Worm (Caenorhabditis elegans): Measurements from ENCODE around the gene srh-67.

srh-67 gene

DNA sequence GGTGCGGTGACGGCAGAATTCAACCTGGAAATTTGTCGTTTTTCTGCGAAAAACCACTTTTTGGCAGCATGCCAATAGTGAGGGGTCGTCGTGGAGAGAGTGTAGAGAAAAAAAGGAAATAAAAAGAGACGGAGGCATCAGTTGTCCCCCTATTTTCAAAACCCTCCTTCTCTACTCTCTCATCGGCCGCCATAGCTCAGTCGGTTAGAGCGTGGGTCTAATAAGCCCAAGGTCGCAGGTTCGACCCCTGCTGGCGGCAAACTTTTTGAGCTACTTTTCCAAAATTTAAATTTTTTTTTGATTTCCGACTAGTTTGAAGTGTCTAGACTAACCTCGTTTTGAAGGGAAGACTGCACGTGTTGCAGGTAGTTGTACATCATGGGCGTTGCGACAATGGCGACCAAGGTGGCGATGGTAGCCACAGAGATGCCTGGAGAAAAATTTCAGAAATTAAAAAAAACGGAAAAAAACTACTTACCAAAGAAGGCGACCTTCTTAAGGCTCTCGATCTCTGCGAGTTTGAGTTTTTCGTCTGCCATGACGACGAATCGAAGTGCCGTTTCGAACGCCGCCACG, 14.1 kb upstream of the srh-67 start, which contains the start of gene col-85 (continued):
- no peak for TF ChIP-seq sdz-12 (GFP tag; optimal IDR thresholded peaks at IDR 0.05)
- no peak for TF ChIP-seq aly-2 (tag; optimal IDR thresholded peaks at IDR 0.05)
- peak; percentile 90 for TF ChIP-seq lin-38 (GFP tag; IDR thresholded peaks at IDR 0.05)
- no peak for TF ChIP-seq F10B5.3 (tag; optimal IDR thresholded peaks at IDR 0.05)
- TF ChIP-seq ceh-82 (tag; optimal IDR thresholded peaks at IDR 0.05): no peak
- peak; percentile 75 for TF ChIP-seq lin-29 (GFP tag; IDR thresholded peaks at IDR 0.05)
- peak; percentile 73; the same call in 1 of the 2 replicates for TF ChIP-seq Y75B8A.6 (GFP tag; IDR thresholded peaks at IDR 0.05)
- peak; percentile 87 for TF ChIP-seq madf-9 (GFP tag; conservative IDR thresholded peaks at IDR 0.05)
- TF ChIP-seq lin-13 (GFP tag; optimal IDR thresholded peaks at IDR 0.05): peak; percentile 74
- TF ChIP-seq fkh-10 (GFP tag; optimal IDR thresholded peaks at IDR 0.05): peak; percentile 30
- peak; percentile 96 for TF ChIP-seq vab-7 (GFP tag; IDR thresholded peaks at IDR 0.05)
- TF ChIP-seq F26F4.8 (GFP tag; conservative IDR thresholded peaks at IDR 0.05): peak; percentile 92
- peak; percentile 53 for TF ChIP-seq F37D6.2 (tag; optimal IDR thresholded peaks at IDR 0.05)

- TF ChIP-seq lin-39 (tag; optimal IDR thresholded peaks at IDR 0.05): no peak
- no peak for TF ChIP-seq madf-9 (GFP tag; conservative IDR thresholded peaks at IDR 0.05)
- TF ChIP-seq madf-5 (GFP tag; IDR thresholded peaks at IDR 0.05): no peak
- no peak for TF ChIP-seq ztf-11 (tag; optimal IDR thresholded peaks at IDR 0.05)
These were observed 11.8 kb upstream of the srh-67 start, which contains the start of gene T21B4.3 for ce11 chrII:12496981-12497380. Gene T21B4.3, minus strand, starts transcription at chrII:12497081.

ce11 chrII:12499969-12500368, 8.8 kb upstream of the srh-67 start:
- TF ChIP-seq ctbp-1 (GFP tag; IDR thresholded peaks at IDR 0.05): 0 out of 2 replicates have a peak, but pooled peaks have one; percentile 35
- TF ChIP-seq ces-1 (GFP tag; optimal IDR thresholded peaks at IDR 0.05): peak; percentile 65
- TF ChIP-seq hif-1 (tag; optimal IDR thresholded peaks at IDR 0.05): peak in 1 of 2 experiments; percentile 37
- TF ChIP-seq madf-9 (GFP tag; conservative IDR thresholded peaks at IDR 0.05): no peak
- no peak for TF ChIP-seq snpc-1.2 (GFP tag; IDR thresholded peaks at IDR 0.05)
- TF ChIP-seq fkh-10 (GFP tag; optimal IDR thresholded peaks at IDR 0.05): peak; percentile 29
- no peak for TF ChIP-seq lin-1 (GFP tag; IDR thresholded peaks at IDR 0.05)
- TF ChIP-seq F26F4.8 (GFP tag; conservative IDR thresholded peaks at IDR 0.05): no peak

ce11 chrII:12502784-12503183, 6.0 kb upstream of the srh-67 start, which contains the start of gene ador-1:
Gene ador-1, minus strand, starts transcription at chrII:12502884.
- TF ChIP-seq duxl-1 (tag; optimal IDR thresholded peaks at IDR 0.05; ENCODE audit: poor library complexity) (no peak), egl-27 (tag; optimal IDR thresholded peaks at IDR 0.05) (no peak), fos-1 (tag; optimal IDR thresholded peaks at IDR 0.05) (no peak), spr-3 (GFP tag; optimal IDR thresholded peaks at IDR 0.05) (no peak), nhr-6 (tag; optimal IDR thresholded peaks at IDR 0.05) (no peak), jun-1 (tag; optimal IDR thresholded peaks at IDR 0.05) (no peak), lin-15B (tag; optimal IDR thresholded peaks at IDR 0.05) (no peak), T20F7.1 (GFP tag; optimal IDR thresholded peaks at IDR 0.05) (no peak), ceh-32 (tag; optimal IDR thresholded peaks at IDR 0.05; ENCODE audit: poor library complexity) (no peak), F49E8.2 (tag; optimal IDR thresholded peaks at IDR 0.05; ENCODE audit: borderline replicate concordance) (no peak), dmd-6 (GFP tag; IDR thresholded peaks at IDR 0.05) (no peak), F10B5.3 (tag; optimal IDR thresholded peaks at IDR 0.05) (no peak), tra-1 (GFP tag; IDR thresholded peaks at IDR 0.05) (no peak), vab-7 (GFP tag; IDR thresholded peaks at IDR 0.05) (no peak), pqm-1 (tag; optimal IDR thresholded peaks at IDR 0.05) (no peak), dmd-8 (GFP tag; IDR thresholded peaks at IDR 0.05) (no peak), lin-29 (GFP tag; IDR thresholded peaks at IDR 0.05) (no peak), daf-12 (tag; optimal IDR thresholded peaks at IDR 0.05) (no peak), mdl-1 (tag; optimal IDR thresholded peaks at IDR 0.05) (no peak), hif-1 (tag; optimal IDR thresholded peaks at IDR 0.05) (no peak)

Measured in whole organism, L4 larva.